Fruit fly (Drosophila melanogaster): Measurements from ENCODE around the gene Alg1.

Alg1 gene

DNA sequence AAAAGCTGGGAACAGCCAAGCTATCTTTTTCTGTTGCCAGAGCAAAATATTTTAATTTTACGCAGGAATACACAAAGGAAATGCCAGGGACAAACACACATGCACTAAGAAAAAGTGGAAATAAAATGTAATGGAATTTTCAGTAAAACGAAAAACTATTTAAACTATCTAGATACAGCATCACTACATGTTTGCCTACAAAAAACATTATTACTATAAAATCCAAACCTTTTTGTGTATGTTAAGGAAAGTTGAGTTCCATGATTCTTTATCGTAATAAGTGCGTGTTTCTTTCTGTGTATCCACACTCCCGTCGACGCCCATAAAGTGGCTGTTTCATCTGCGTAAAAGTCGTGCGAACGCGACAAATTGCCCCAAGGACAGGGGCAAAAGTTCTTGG is 38.2 kb upstream of the Alg1 start:
- TF ChIP-seq svp (GFP tag): peak; percentile 19
- TF ChIP-seq dac (GFP tag; optimal IDR thresholded peaks at IDR 0.05): no peak
- TF ChIP-seq ss (GFP tag; optimal IDR thresholded peaks at IDR 0.05): peak in 1 of 2 experiments; percentile 14
- peak; percentile 1 for TF ChIP-seq CG10669 (GFP tag; optimal IDR thresholded peaks at IDR 0.05)
- peak; percentile 1 for TF ChIP-seq Ets96B (tag; optimal IDR thresholded peaks at IDR 0.05)
- no peak for TF ChIP-seq achi (GFP tag; optimal IDR thresholded peaks at IDR 0.05)
- TF ChIP-seq Eip78C (GFP tag): peak; percentile 28
- TF ChIP-seq CG11294 (GFP tag; IDR thresholded peaks at IDR 0.05): no peak

DNA sequence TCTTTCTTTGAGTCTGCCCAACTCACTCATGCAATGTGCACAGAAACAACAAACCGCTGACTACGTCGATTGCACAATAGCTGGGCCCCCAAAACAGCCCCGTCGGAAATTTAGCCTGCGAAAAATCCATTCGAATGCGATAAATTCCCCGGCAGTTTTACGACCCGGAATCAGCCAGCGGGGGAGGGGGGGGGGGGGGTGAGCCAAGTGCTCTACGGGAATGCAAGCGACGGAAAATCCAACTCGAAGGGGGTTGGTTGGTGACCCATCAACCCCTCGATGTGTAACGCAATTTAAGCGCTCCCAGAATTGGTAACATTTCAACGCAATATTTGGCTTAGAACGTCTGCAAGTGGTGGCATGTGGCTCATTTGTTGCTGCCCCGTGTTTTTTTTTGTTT is 36.0 kb upstream of the Alg1 start:
- no peak for TF ChIP-seq CG11294 (GFP tag; IDR thresholded peaks at IDR 0.05)
- TF ChIP-seq ss (GFP tag; optimal IDR thresholded peaks at IDR 0.05): no peak
- no peak for TF ChIP-seq Eip93F (GFP tag; optimal IDR thresholded peaks at IDR 0.05)
- TF ChIP-seq lz (GFP tag; optimal IDR thresholded peaks at IDR 0.05): no peak
- no peak for TF ChIP-seq CG6163 (GFP tag; IDR thresholded peaks at IDR 0.05)
- TF ChIP-seq Met (GFP tag; optimal IDR thresholded peaks at IDR 0.05): no peak
- TF ChIP-seq CG32006 (GFP tag; optimal IDR thresholded peaks at IDR 0.05): no peak
- no peak for TF ChIP-seq CG15336 (GFP tag; IDR thresholded peaks at IDR 0.05)
- no peak for TF ChIP-seq Hr39 (GFP tag; optimal IDR thresholded peaks at IDR 0.05)

DNA sequence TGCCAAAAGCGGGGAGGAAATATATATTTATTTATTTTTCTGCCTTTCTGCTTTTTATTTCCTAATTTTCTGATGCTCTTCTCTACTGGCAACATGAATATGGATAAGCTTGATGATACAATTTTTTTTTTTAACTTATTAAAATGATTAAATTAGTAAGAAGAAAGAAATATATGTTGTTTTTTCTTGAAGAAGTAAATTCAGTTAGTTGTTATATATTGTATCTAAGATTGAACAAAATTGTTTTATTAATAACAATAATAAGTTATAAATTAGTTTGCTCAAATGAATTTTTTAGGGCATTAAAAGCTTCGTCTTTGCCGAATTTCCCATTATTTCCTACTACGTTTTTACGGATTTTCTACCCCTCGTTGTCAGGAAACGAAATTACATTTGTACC is 19.6 kb upstream of the Alg1 start:
- TF ChIP-seq Hr38 (GFP tag; optimal IDR thresholded peaks at IDR 0.05) (no peak), CG11902 (GFP tag; optimal IDR thresholded peaks at IDR 0.05) (no peak), Ets96B (tag; optimal IDR thresholded peaks at IDR 0.05) (no peak), CG15336 (GFP tag; IDR thresholded peaks at IDR 0.05) (no peak), CG6854 (GFP tag; optimal IDR thresholded peaks at IDR 0.05) (no peak), CG10669 (GFP tag; optimal IDR thresholded peaks at IDR 0.05) (no peak), svp (GFP tag) (no peak), net (GFP tag; optimal IDR thresholded peaks at IDR 0.05) (no peak), vri (GFP tag; optimal IDR thresholded peaks at IDR 0.05) (no peak), CG8632 (GFP tag; optimal IDR thresholded peaks at IDR 0.05) (no peak), CG16779 (tag; optimal IDR thresholded peaks at IDR 0.05) (no peak)

DNA sequence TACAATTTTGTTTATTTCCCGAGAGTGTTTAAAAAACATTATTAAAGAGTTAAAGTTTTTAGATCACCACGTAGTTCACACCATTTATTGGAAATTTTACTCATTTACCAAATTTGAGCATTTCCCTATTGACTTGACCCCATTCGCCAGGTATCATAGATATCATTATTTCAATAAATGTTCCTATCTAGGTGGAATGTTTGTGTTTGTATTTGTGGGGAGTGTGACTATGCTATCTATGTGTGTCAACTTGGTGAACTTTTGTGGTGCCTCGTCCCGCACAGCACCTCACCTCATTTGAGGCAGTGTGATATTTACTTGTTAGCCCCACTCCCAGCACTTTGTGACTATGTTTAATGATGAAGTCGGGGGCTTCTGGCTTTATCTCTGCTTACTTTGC is 17.7 kb upstream of the Alg1 start:
- no peak for TF ChIP-seq CG9139 (GFP tag; optimal IDR thresholded peaks at IDR 0.05)
- no peak for TF ChIP-seq spab (GFP tag; optimal IDR thresholded peaks at IDR 0.05)
- no peak for TF ChIP-seq Blimp-1 (GFP tag; optimal IDR thresholded peaks at IDR 0.05)
- no peak for TF ChIP-seq CG6792 (GFP tag; optimal IDR thresholded peaks at IDR 0.05)
- TF ChIP-seq CG8632 (GFP tag; optimal IDR thresholded peaks at IDR 0.05): no peak
- no peak for TF ChIP-seq Sox102F (GFP tag; optimal IDR thresholded peaks at IDR 0.05)
- TF ChIP-seq Lpt (GFP tag; optimal IDR thresholded peaks at IDR 0.05): no peak
- peak; percentile 91 for TF ChIP-seq fkh (GFP tag; optimal IDR thresholded peaks at IDR 0.05)

DNA sequence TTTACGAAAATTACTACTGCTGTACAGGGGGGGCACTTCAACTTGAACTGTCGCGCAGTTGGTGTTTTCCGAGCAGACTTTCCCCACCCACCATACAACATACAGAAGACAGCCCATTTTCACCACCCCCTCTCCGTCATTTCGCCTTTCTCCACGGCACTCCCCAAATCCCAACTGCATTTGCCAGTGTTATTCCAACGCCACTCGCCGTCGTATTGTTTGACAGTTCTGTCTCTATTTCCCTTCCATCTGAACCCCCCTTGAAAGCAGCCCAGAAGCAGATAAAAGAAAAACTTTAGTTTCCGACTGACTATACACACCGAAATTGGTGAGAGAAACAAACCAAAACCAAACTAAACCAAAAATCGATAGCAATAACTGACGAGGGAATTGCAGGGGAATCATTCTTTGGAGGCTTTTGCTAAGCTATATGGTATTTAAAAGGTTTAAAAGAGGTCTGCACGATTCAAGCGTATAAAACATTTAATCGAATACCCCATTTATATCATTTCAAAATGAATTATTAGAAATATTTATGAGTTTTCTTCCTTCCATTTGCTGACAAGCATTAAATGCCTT is 16.2 kb upstream of the Alg1 start:
- TF ChIP-seq Gug (GFP tag; IDR thresholded peaks at IDR 0.05) (no peak), Sox15 (GFP tag; optimal IDR thresholded peaks at IDR 0.05) (no peak), CG15336 (GFP tag; IDR thresholded peaks at IDR 0.05) (no peak), svp (GFP tag) (peak; percentile 47)

DNA sequence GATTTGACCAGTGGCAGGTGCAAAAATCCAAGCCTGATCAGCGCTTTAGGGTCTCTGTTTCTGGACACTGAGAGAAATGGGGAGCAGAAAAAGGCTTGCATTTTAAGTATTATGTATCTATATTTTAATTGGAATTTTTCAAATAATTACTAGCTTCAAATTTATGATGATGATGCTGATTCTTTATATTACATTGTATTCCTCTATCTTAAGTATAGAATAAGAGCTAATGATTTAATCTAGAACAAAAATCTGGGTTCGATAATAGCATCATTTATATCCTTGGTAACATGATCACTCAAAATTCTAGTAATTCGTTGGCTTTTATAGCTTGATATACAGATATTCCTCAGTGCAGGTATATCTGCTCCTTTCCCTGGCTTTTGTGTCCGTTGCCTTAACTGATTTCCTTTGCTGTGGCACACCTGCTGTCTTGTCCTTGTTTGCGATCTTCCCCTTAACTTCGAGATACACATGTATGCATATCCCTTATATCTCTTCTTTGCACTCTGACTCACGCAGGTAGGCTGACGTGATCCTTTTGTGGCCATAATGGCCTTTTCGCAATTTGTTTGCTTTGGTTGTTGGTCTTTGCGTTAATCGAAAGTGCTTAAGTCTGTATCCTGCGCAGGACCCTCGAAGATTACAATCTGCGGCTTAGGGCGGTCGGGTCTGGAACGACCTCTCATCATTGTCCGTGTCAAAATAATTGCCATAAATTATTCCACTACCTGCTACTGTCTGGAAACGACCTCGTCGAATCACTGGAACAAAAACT is 15.1 kb upstream of the Alg1 start:
- TF ChIP-seq CG6163 (GFP tag; IDR thresholded peaks at IDR 0.05): no peak
- no peak for TF ChIP-seq CG4318 (GFP tag; optimal IDR thresholded peaks at IDR 0.05)
- TF ChIP-seq pdm3 (GFP tag; optimal IDR thresholded peaks at IDR 0.05): no peak
- TF ChIP-seq ss (GFP tag; optimal IDR thresholded peaks at IDR 0.05): peak in 1 of 2 experiments; percentile 57
- no peak for TF ChIP-seq CG11294 (GFP tag; IDR thresholded peaks at IDR 0.05)
- TF ChIP-seq Sox14 (GFP tag; optimal IDR thresholded peaks at IDR 0.05): no peak
- no peak for TF ChIP-seq Lpt (GFP tag; optimal IDR thresholded peaks at IDR 0.05)
- TF ChIP-seq cyc (GFP tag; optimal IDR thresholded peaks at IDR 0.05): peak; percentile 37
- peak; percentile 22 for TF ChIP-seq dsx (GFP tag; optimal IDR thresholded peaks at IDR 0.05; ENCODE audit: poor library complexity, severe bottlenecking)
- no peak for TF ChIP-seq CG15336 (GFP tag; IDR thresholded peaks at IDR 0.05)
- peak; percentile 41 for TF ChIP-seq Sox102F (GFP tag; optimal IDR thresholded peaks at IDR 0.05)
- no peak for TF ChIP-seq salr (GFP tag; optimal IDR thresholded peaks at IDR 0.05)
- TF ChIP-seq CG6854 (GFP tag; optimal IDR thresholded peaks at IDR 0.05): no peak
- TF ChIP-seq Hr4 (GFP tag; optimal IDR thresholded peaks at IDR 0.05): no peak
- TF ChIP-seq CG1621 (tag; optimal IDR thresholded peaks at IDR 0.05): no peak
- TF ChIP-seq Hr38 (GFP tag; optimal IDR thresholded peaks at IDR 0.05): no peak
- no peak for TF ChIP-seq dac (GFP tag; optimal IDR thresholded peaks at IDR 0.05)
- no peak for TF ChIP-seq fkh (GFP tag; optimal IDR thresholded peaks at IDR 0.05)
- no peak for TF ChIP-seq CG32006 (GFP tag; optimal IDR thresholded peaks at IDR 0.05)
